Fruit fly (Drosophila melanogaster) Kc167 (cell line): Measurements from ENCODE around the gene CG16854.

Source experiments
- Sin3A ChIP-seq: fragments of >200 bp; optimal IDR thresholded peaks from 2 replicates; lab custom pipeline; 2018; ENCODE audit warnings: missing external identifiers
- h ChIP-seq: fragments of >200 bp; optimal IDR thresholded peaks from 3 replicates; lab custom pipeline; 2018; ENCODE audit warnings: missing external identifiers

dm6 chr2L:11119966-11120517 is 33.5 kb downstream of the CG16854 start, which contains the start of gene CG6230:
- no peak for TF ChIP-seq Sin3A (lab: Kevin White, UChicago)
- no peak for TF ChIP-seq h (lab: Kevin White, UChicago)
